Fruit fly (Drosophila melanogaster): ENCODE data around the gene CG5888.

Gene CG5888

DNA sequence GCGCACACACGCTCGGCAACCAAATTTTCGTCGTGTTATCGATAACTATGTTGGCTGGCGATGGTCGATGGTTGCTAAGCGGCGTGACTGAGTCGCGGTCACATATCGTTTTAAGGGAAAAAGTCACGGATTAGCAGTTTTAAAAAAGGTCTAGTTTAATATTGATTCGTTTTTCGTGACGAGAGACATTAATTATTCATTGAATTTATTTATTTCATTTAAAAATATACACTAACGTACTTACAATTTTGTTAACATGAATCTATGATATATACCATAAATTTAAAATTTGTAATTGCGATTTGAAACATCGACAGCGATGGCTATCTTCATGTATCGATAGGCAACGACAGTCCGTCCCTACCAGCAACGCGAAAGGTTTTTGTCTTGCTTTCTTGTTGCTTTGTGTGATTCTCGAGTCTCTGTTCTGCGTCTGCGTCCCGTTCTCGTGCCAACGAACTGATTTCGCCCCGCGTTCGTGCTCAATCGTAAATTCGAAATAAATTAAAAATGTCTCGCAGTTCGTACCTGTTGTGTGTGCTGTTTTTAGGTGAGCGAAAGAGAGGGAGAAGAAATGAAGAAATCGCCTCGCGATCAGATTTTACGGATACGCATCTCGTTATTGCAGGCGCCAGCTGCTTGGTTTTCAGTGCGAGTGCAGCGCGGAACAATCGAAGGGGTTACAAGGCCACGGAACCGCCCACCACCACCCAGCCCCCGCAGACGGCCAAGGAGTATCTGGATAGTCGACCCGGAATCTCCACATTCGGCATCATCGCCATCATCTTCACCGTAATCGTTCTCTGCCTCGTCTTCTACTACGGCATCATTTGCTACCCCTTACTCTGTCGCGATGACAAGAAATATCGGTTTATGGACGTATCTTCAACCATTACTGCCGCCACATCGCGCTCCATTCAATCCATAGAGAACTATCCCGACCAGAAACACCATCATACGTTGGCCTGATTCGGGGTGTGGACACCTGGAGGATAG is 95.4 kb downstream of the CG5888 start, which contains the start of the genes Hyls1, chif and CG4455 (continued):
- TF ChIP-seq bsh (GFP tag; optimal IDR thresholded peaks at IDR 0.05) (no peak), Ada2b (GFP tag; IDR thresholded peaks at IDR 0.05) (no peak), CG11560 (tag; IDR thresholded peaks at IDR 0.05) (no peak), CG31365 (tag; optimal IDR thresholded peaks at IDR 0.05) (no peak), CG9215 (GFP tag; IDR thresholded peaks at IDR 0.05) (peak; percentile 57), CG17568 (GFP tag; optimal IDR thresholded peaks at IDR 0.05) (no peak), Spps (tag; optimal IDR thresholded peaks at IDR 0.05) (no peak), MESR4 (GFP tag; optimal IDR thresholded peaks at IDR 0.05) (peak; percentile 55), sc (optimal IDR thresholded peaks at IDR 0.05) (no peak), sc (GFP tag; optimal IDR thresholded peaks at IDR 0.05) (no peak), Hmr (GFP tag; optimal IDR thresholded peaks at IDR 0.05) (peak; percentile 44), PHDP (tag; optimal IDR thresholded peaks at IDR 0.05) (no peak), CG13424 (tag; optimal IDR thresholded peaks at IDR 0.05) (peak; percentile 65), repo (GFP tag; optimal IDR thresholded peaks at IDR 0.05) (no peak), CG12219 (GFP tag; optimal IDR thresholded peaks at IDR 0.05) (no peak), shn (GFP tag; optimal IDR thresholded peaks at IDR 0.05) (no peak), cato (GFP tag; optimal IDR thresholded peaks at IDR 0.05; ENCODE audit: borderline replicate concordance) (no peak), CG6683 (GFP tag; optimal IDR thresholded peaks at IDR 0.05) (no peak), CG17186 (GFP tag; optimal IDR thresholded peaks at IDR 0.05) (no peak), ash1 (GFP tag; optimal IDR thresholded peaks at IDR 0.05) (no peak), eyg (GFP tag; optimal IDR thresholded peaks at IDR 0.05) (no peak), zfh2 (GFP tag; optimal IDR thresholded peaks at IDR 0.05) (peak; percentile 39), Sox100B (GFP tag; optimal IDR thresholded peaks at IDR 0.05) (peak; percentile 50), Lhr (GFP tag; optimal IDR thresholded peaks at IDR 0.05) (peak; percentile 47), CG18476 (GFP tag; optimal IDR thresholded peaks at IDR 0.05) (no peak), CG4360 (GFP tag; IDR thresholded peaks at IDR 0.05) (no peak), sd (tag; optimal IDR thresholded peaks at IDR 0.05) (no peak), CG8944 (GFP tag; optimal IDR thresholded peaks at IDR 0.05) (no peak), ci (GFP tag; IDR thresholded peaks at IDR 0.05) (peak; percentile 42; the same call in 1 of the 3 replicates), jigr1 (GFP tag; IDR thresholded peaks at IDR 0.05) (no peak), Sin3A (optimal IDR thresholded peaks at IDR 0.05) (peak; percentile 98), CG8281 (tag; optimal IDR thresholded peaks at IDR 0.05) (no peak), CG11247 (GFP tag; IDR thresholded peaks at IDR 0.05) (no peak), ap (GFP tag; IDR thresholded peaks at IDR 0.05) (no peak), pho (GFP tag; optimal IDR thresholded peaks at IDR 0.05) (no peak), CG10431 (GFP tag; optimal IDR thresholded peaks at IDR 0.05) (no peak), br (optimal IDR thresholded peaks at IDR 0.05) (no peak), CG14860 (GFP tag; IDR thresholded peaks at IDR 0.05; ENCODE audit: partially characterized antibody) (peak; percentile 92), amos (GFP tag; IDR thresholded peaks at IDR 0.05; ENCODE audit: partially characterized antibody) (peak; percentile 86), CG13296 (GFP tag; optimal IDR thresholded peaks at IDR 0.05) (no peak), ab (GFP tag; optimal IDR thresholded peaks at IDR 0.05) (no peak), eve (GFP tag; optimal IDR thresholded peaks at IDR 0.05) (peak in 1 of 2 experiments; percentile 66), ara (GFP tag; IDR thresholded peaks at IDR 0.05) (no peak), Hey (tag; optimal IDR thresholded peaks at IDR 0.05) (no peak), CG4707 (GFP tag; optimal IDR thresholded peaks at IDR 0.05) (no peak), CG9727 (GFP tag; optimal IDR thresholded peaks at IDR 0.05) (peak; percentile 66), Hr3 (GFP tag; optimal IDR thresholded peaks at IDR 0.05) (peak; percentile 46), tna (GFP tag; IDR thresholded peaks at IDR 0.05; ENCODE audit: partially characterized antibody) (peak; percentile 61; the same call in 1 of the 2 replicates), jumu (GFP tag; optimal IDR thresholded peaks at IDR 0.05) (no peak)
